Worm (Caenorhabditis elegans) whole organism, midembryonic: ENCODE data around the gene C23G10.1.

Source experiments
- T22C8.4 ChIP-seq: fragments of 200-800 bp; sonication (Bioruptor generic); IDR thresholded peaks from 2 replicates; pipeline ENCODE4 v1.3.6; 2022; ENCODE audit warnings: missing genetic modification characterization, missing compliant biosample characterization
- cog-1 ChIP-seq: sonication (generic microtip); optimal IDR thresholded peaks from 2 replicates; lab custom pipeline; 2016; ENCODE audit warnings: missing genetic modification characterization, missing compliant biosample characterization
- med-1 ChIP-seq: sonication (generic microtip); optimal IDR thresholded peaks from 2 replicates; lab custom pipeline; 2017; ENCODE audit warnings: missing genetic modification characterization, mild to moderate bottlenecking, missing compliant biosample characterization, antibody characterized with exemption, missing genetic modification reagents; ENCODE audit not compliant: insufficient read depth
- ref-1 ChIP-seq: fragments of 200-800 bp; sonication (Bioruptor generic); conservative IDR thresholded peaks from 2 replicates; pipeline ENCODE4 v1.3.6; 2022; ENCODE audit warnings: missing genetic modification reagents, missing genetic modification characterization, missing compliant biosample characterization
- tab-1 ChIP-seq: fragments of 200-800 bp; sonication (Bioruptor generic); IDR thresholded peaks from 2 replicates; pipeline ENCODE4 v1.3.6; 2022; ENCODE audit warnings: missing genetic modification characterization, missing compliant biosample characterization
- ztf-23 ChIP-seq: fragments of 200-800 bp; sonication (Bioruptor generic); IDR thresholded peaks from 2 replicates; pipeline ENCODE4 v1.3.6; 2022; ENCODE audit warnings: missing genetic modification reagents, missing genetic modification characterization, missing compliant biosample characterization

ce11 chrIII:6190810-6191209 lies 18.3 kb upstream of the C23G10.1 start, which contains the start of gene C23G10.5:
- TF ChIP-seq med-1 (GFP tag; lab: Kevin White, UChicago) (no peak), T22C8.4 (GFP tag; lab: Robert Waterston, UW) (no peak), ref-1 (GFP tag; lab: Robert Waterston, UW) (no peak), cog-1 (no peak), ztf-23 (GFP tag; lab: Robert Waterston, UW) (no peak), tab-1 (GFP tag; lab: Robert Waterston, UW) (no peak)
